Fruit fly (Drosophila melanogaster) whole organism, wandering third instar larva: ENCODE measurements around the gene Grl62b.

Experiments
- Abd-B ChIP-seq: fragments of >200 bp; optimal IDR thresholded peaks from 2 replicates; lab custom pipeline; 2017; ENCODE audit warnings: missing biosample characterization, missing genetic modification characterization
- Dif ChIP-seq: fragments of 200-275, 200-300 bp; sonication (Bioruptor generic); optimal IDR thresholded peaks from 2 replicates; lab custom pipeline; 2018; ENCODE audit warnings: missing biosample characterization, missing genetic modification characterization; ENCODE audit not compliant: partially characterized antibody
- Mio ChIP-seq: sonication (Bioruptor generic); optimal IDR thresholded peaks from 2 replicates; lab custom pipeline; 2016; ENCODE audit warnings: missing biosample characterization, missing genetic modification characterization
- dsf ChIP-seq: sonication (Bioruptor generic); optimal IDR thresholded peaks from 2 replicates; lab custom pipeline; 2016; ENCODE audit warnings: missing biosample characterization, missing genetic modification characterization, borderline replicate concordance
- usp ChIP-seq: fragments of >200 bp; optimal IDR thresholded peaks from 2 replicates; lab custom pipeline; 2017; ENCODE audit warnings: missing biosample characterization, missing genetic modification characterization

- TF ChIP-seq Dif (no peak), usp (GFP tag; lab: Kevin White, UChicago) (no peak), dsf (GFP tag; lab: Kevin White, UChicago) (no peak), Abd-B (GFP tag; lab: Kevin White, UChicago) (no peak), Mio (GFP tag; lab: Kevin White, UChicago) (no peak)
These were observed 46.4 kb downstream of the Grl62b start for dm6 chr3L:1976760-1977159.
